Fruit fly (Drosophila melanogaster): ENCODE results near the gene CG14286.

The CG14286 gene

DNA sequence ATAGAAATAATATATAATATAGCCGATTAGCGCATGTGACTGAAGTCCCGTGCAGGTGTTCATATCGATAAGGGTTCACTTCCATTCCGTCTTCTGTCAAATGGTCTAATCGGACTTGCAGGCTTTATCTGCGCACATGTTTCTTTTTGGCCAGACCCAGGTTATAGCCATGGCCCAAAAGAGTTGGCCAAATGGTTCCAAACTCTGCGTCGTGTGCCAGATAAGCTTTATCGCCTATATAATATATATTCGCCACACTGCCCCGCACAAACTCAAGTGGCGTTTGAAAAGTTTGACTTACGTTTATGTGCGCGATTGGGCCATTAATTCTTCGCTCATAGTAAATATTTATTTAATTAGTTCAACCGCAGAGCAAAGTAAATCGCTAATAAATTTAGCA lies 27.4 kb downstream of the CG14286 start:
- TF ChIP-seq cic (GFP tag; optimal IDR thresholded peaks at IDR 0.05), result peak; percentile 76
- no peak for TF ChIP-seq CG5204 (GFP tag; optimal IDR thresholded peaks at IDR 0.05)
- no peak for TF ChIP-seq pad (GFP tag; optimal IDR thresholded peaks at IDR 0.05)
- no peak for TF ChIP-seq Hr96 (GFP tag; optimal IDR thresholded peaks at IDR 0.05)
- TF ChIP-seq Mnt (GFP tag; optimal IDR thresholded peaks at IDR 0.05), result peak; percentile 41
- TF ChIP-seq tj (GFP tag; optimal IDR thresholded peaks at IDR 0.05), result no peak
- no peak for TF ChIP-seq CG33017 (tag; optimal IDR thresholded peaks at IDR 0.05)
- TF ChIP-seq kay (GFP tag; ENCODE audit: borderline replicate concordance), result no peak
- no peak for TF ChIP-seq Clk (GFP tag; optimal IDR thresholded peaks at IDR 0.05)

DNA sequence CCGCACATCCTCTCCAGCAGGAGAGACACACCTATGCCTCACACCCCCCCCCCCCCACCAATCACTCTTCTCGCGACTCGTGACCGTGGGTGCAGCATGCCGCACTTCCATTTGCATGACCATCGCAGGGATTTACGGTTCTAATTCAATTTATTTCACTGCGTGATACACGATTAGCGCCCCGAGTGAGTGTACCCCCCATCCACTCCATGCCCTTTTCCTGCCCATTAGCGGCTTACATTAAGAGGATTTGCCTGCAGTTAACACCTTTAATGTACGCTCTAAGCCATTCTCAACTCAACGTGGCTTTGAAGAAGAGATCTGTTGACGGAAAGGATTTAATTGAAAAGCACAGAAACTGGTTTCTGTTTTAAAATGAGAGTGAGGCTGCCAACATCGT lies 28.6 kb downstream of the CG14286 start:
- no peak for TF ChIP-seq CG7101 (tag; optimal IDR thresholded peaks at IDR 0.05)
- no peak for TF ChIP-seq pad (GFP tag; optimal IDR thresholded peaks at IDR 0.05)
- no peak for TF ChIP-seq CG14711 (tag; optimal IDR thresholded peaks at IDR 0.05)
- no peak for TF ChIP-seq cnc (optimal IDR thresholded peaks at IDR 0.05)
- TF ChIP-seq Crg-1 (GFP tag; optimal IDR thresholded peaks at IDR 0.05), result no peak
- no peak for TF ChIP-seq CG1620 (GFP tag; optimal IDR thresholded peaks at IDR 0.05)
- no peak for TF ChIP-seq ovo (GFP tag; optimal IDR thresholded peaks at IDR 0.05)
- no peak for TF ChIP-seq toe (GFP tag; optimal IDR thresholded peaks at IDR 0.05)
- no peak for TF ChIP-seq kay (GFP tag; ENCODE audit: borderline replicate concordance)
- no peak for TF ChIP-seq CG5204 (GFP tag; optimal IDR thresholded peaks at IDR 0.05)
- no peak for TF ChIP-seq CG12768 (GFP tag; optimal IDR thresholded peaks at IDR 0.05)
- no peak for TF ChIP-seq CG33017 (tag; optimal IDR thresholded peaks at IDR 0.05)
- no peak for TF ChIP-seq Clk (GFP tag; optimal IDR thresholded peaks at IDR 0.05)
- no peak for TF ChIP-seq bab1 (GFP tag; optimal IDR thresholded peaks at IDR 0.05)
- TF ChIP-seq tj (GFP tag; optimal IDR thresholded peaks at IDR 0.05), result no peak
- TF ChIP-seq CG11617 (GFP tag; optimal IDR thresholded peaks at IDR 0.05), result no peak

DNA sequence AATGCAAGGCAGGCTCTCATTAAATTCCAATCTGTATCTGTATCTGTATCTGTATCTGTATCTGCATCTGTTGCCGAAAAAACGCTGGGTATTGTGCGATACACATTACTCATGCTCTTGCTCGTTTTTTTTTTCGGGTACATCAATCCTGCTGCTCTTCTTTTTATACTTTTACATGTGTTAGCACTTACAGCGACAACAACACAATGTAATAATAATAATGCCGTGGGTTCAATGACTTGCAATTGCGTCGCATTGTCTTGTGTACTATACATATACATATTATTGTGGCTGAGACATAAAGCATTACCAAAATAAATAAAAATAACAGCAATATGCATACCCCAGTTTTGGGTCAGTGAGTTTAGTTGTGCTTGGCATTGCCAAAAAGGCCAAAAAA lies 30.9 kb downstream of the CG14286 start:
- TF ChIP-seq CG7045 (GFP tag; optimal IDR thresholded peaks at IDR 0.05), result no peak
- no peak for TF ChIP-seq pad (GFP tag; optimal IDR thresholded peaks at IDR 0.05)
- TF ChIP-seq CG7101 (tag; optimal IDR thresholded peaks at IDR 0.05), result no peak
- no peak for TF ChIP-seq CG14711 (tag; optimal IDR thresholded peaks at IDR 0.05)
- no peak for TF ChIP-seq kay (GFP tag; ENCODE audit: borderline replicate concordance)
- no peak for TF ChIP-seq Hr96 (GFP tag; optimal IDR thresholded peaks at IDR 0.05)
- TF ChIP-seq cic (GFP tag; optimal IDR thresholded peaks at IDR 0.05), result no peak
- no peak for TF ChIP-seq CG5204 (GFP tag; optimal IDR thresholded peaks at IDR 0.05)
- TF ChIP-seq tj (GFP tag; optimal IDR thresholded peaks at IDR 0.05), result no peak
- no peak for TF ChIP-seq CG33017 (tag; optimal IDR thresholded peaks at IDR 0.05)
- no peak for TF ChIP-seq Mnt (GFP tag; optimal IDR thresholded peaks at IDR 0.05)
- no peak for TF ChIP-seq CG11617 (GFP tag; optimal IDR thresholded peaks at IDR 0.05)

DNA sequence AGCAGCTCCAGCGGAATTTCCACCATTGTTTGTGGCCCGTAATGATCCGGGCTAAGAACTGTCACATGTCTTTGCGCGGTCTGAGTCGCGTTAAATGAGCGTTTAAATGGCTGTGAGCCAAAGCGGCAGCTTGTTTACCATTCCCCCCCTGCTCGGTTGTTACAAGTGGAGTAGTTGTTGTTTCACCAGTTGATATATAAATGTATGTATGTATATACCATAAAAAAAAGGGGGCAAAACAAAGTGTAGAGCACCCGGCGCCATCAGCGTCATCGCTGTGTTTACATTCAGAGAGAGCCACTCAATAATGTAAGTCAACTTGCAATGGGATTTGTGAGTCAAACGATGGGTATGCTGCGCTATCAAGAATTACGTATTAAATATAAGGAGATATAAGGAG lies 33.0 kb downstream of the CG14286 start:
- TF ChIP-seq ovo (GFP tag; optimal IDR thresholded peaks at IDR 0.05) (no peak), Hr96 (GFP tag; optimal IDR thresholded peaks at IDR 0.05) (peak; percentile 8), kay (GFP tag; ENCODE audit: borderline replicate concordance) (no peak), tj (GFP tag; optimal IDR thresholded peaks at IDR 0.05) (peak; percentile 10)

DNA sequence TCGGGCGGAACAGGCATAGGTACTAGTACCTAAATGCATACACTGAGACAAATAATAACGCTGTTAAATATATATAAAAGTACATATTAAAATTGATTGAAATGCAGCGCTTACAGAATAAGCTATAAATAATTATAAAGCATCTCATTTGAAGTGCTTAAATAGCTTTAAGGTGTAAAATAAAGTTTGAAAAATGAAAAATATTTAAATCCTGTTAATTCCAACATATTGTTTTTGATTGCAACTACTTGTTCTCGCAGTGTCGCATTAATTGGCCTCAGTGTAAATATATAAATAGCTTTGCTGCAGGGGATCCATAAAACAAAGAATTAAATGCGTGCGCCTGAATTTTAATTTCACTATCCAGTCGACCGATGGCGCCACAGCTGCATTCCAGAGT lies 34.5 kb downstream of the CG14286 start:
- TF ChIP-seq CG5204 (GFP tag; optimal IDR thresholded peaks at IDR 0.05), result no peak

DNA sequence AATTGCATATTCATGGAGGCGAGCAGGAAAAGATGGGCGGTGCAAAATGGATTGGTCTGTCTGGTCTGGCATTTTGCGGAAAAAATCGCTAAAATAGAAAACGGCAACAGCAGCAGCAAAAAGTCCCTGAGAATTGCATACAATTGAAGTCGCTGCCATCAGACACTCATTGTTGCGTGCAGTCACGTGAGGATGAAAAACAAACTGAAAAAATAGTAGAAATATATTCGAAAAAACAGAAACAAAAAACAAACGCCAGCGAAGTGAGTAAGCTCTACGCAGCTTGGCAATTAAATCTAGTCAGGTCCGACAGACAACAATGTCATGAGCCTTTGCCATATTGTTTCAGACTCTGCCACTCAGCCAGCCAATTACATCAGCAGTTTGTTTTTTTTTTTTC lies 35.4 kb downstream of the CG14286 start:
- TF ChIP-seq Hr96 (GFP tag; optimal IDR thresholded peaks at IDR 0.05) (no peak), CG14711 (tag; optimal IDR thresholded peaks at IDR 0.05) (no peak), CG1620 (GFP tag; optimal IDR thresholded peaks at IDR 0.05) (no peak), cnc (optimal IDR thresholded peaks at IDR 0.05) (no peak), CG12768 (GFP tag; optimal IDR thresholded peaks at IDR 0.05) (no peak), bab1 (GFP tag; optimal IDR thresholded peaks at IDR 0.05) (no peak), CG11617 (GFP tag; optimal IDR thresholded peaks at IDR 0.05) (no peak), tj (GFP tag; optimal IDR thresholded peaks at IDR 0.05) (no peak), CG5204 (GFP tag; optimal IDR thresholded peaks at IDR 0.05) (no peak), CG7045 (GFP tag; optimal IDR thresholded peaks at IDR 0.05) (no peak)

DNA sequence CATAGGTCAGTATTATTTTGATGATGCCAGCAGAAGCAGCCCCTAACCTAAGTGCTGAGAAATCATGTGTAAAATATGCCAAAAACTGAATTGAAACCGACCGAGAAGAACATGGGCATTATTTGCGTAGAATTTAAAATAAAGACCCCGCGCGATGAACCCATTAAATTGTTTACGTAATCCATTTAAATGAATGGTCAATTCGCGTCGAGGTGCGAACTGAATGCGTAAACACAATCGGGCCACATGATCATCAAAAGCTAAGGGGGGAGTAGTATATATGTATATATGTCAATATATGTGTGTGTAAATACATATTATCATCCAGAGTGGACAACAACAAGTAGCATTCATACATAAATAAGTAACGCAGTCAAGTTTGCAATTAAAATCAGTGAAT lies 36.3 kb downstream of the CG14286 start:
- peak; percentile 85 for TF ChIP-seq tj (GFP tag; optimal IDR thresholded peaks at IDR 0.05)
- no peak for TF ChIP-seq CG7101 (tag; optimal IDR thresholded peaks at IDR 0.05)
- no peak for TF ChIP-seq cnc (optimal IDR thresholded peaks at IDR 0.05)
- TF ChIP-seq kay (GFP tag; ENCODE audit: borderline replicate concordance), result peak; percentile 25
- no peak for TF ChIP-seq CG12768 (GFP tag; optimal IDR thresholded peaks at IDR 0.05)
- TF ChIP-seq CG14711 (tag; optimal IDR thresholded peaks at IDR 0.05), result no peak
- TF ChIP-seq CG5204 (GFP tag; optimal IDR thresholded peaks at IDR 0.05), result no peak
- no peak for TF ChIP-seq Clk (GFP tag; optimal IDR thresholded peaks at IDR 0.05)
- TF ChIP-seq Crg-1 (GFP tag; optimal IDR thresholded peaks at IDR 0.05), result no peak
- TF ChIP-seq CG11617 (GFP tag; optimal IDR thresholded peaks at IDR 0.05), result no peak
- TF ChIP-seq pad (GFP tag; optimal IDR thresholded peaks at IDR 0.05), result no peak
- TF ChIP-seq Mnt (GFP tag; optimal IDR thresholded peaks at IDR 0.05), result no peak
- no peak for TF ChIP-seq bab1 (GFP tag; optimal IDR thresholded peaks at IDR 0.05)

DNA sequence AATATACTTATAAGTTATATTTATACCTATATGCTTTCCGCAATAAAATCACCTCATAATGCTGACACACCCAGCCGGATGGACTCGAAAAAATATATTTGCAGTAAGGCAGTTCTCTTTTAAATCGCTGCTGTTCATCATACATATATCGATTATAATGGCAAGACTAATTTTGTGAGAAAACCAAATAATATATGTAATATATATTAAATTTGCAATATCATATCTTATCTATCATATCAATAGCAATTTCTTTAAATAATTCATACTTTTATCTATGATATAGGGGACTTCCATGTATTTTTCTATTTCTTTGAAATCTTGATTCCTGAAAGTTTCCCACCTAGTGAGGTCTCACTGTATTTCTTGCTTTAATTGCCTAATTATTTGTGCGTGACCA lies 38.7 kb downstream of the CG14286 start:
- TF ChIP-seq kay (GFP tag; ENCODE audit: borderline replicate concordance) (peak; percentile 61), toe (GFP tag; optimal IDR thresholded peaks at IDR 0.05) (no peak), Crg-1 (GFP tag; optimal IDR thresholded peaks at IDR 0.05) (no peak), tj (GFP tag; optimal IDR thresholded peaks at IDR 0.05) (peak; percentile 46), bab1 (GFP tag; optimal IDR thresholded peaks at IDR 0.05) (no peak), Clk (GFP tag; optimal IDR thresholded peaks at IDR 0.05) (no peak), CG11617 (GFP tag; optimal IDR thresholded peaks at IDR 0.05) (no peak)
